Fruit fly (Drosophila melanogaster): Measurements from ENCODE around the gene CG1998.

DNA sequence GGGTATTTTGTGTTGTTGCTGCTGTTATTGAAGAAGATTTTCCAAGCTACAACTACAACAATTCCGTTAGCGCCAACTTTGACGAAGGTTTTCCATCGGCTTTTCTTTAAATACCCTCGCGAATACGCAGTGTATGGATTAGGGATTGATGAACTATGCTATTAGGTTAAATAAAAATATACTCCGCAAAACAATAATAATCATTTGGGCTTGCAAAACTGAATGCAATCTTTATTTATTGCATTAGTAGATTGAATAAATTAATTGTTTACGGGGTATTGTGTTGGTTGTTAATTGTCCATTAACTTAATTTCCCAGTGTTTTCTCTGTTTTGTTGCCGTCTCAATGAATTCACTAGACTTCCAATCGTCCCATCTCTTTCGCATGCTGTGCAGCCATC, 34.6 kb upstream of the CG1998 start:
- no peak for TF ChIP-seq ovo (GFP tag; optimal IDR thresholded peaks at IDR 0.05)
- TF ChIP-seq CG5204 (GFP tag; optimal IDR thresholded peaks at IDR 0.05), result no peak
- TF ChIP-seq cic (GFP tag; optimal IDR thresholded peaks at IDR 0.05), result no peak
- TF ChIP-seq Hr96 (GFP tag; optimal IDR thresholded peaks at IDR 0.05), result no peak
- TF ChIP-seq bab1 (GFP tag; optimal IDR thresholded peaks at IDR 0.05), result no peak
- no peak for TF ChIP-seq kay (GFP tag; ENCODE audit: borderline replicate concordance)
- no peak for TF ChIP-seq tj (GFP tag; optimal IDR thresholded peaks at IDR 0.05)
- TF ChIP-seq toe (GFP tag; optimal IDR thresholded peaks at IDR 0.05), result no peak
- TF ChIP-seq CG12768 (GFP tag; optimal IDR thresholded peaks at IDR 0.05), result no peak
